Fruit fly (Drosophila melanogaster) whole organism, embryonic: ENCODE measurements around the gene CG15767.

Experiments used
- Antp ChIP-seq: fragments of 200-800 bp; sonication (Bioruptor generic); optimal IDR thresholded peaks from 3 replicates; lab custom pipeline; 2016; ENCODE audit warnings: missing biosample characterization, missing genetic modification characterization
- BtbVII ChIP-seq: fragments of 200-800 bp; sonication (Bioruptor generic); optimal IDR thresholded peaks from 3 replicates; lab custom pipeline; 2017; ENCODE audit warnings: missing biosample characterization, mild to moderate bottlenecking, missing genetic modification characterization
- CG11504 ChIP-seq: fragments of 200-800 bp; sonication (Bioruptor generic); optimal IDR thresholded peaks from 3 replicates; lab custom pipeline; 2019; ENCODE audit warnings: missing biosample characterization, mild to moderate bottlenecking, missing genetic modification characterization, moderate library complexity
- CG12219 ChIP-seq: fragments of 200-800 bp; sonication (Bioruptor generic); optimal IDR thresholded peaks from 3 replicates; lab custom pipeline; 2018; ENCODE audit warnings: missing biosample characterization, mild to moderate bottlenecking, missing genetic modification characterization
- CG12942 ChIP-seq: fragments of 200-800 bp; sonication (Bioruptor generic); optimal IDR thresholded peaks from 3 replicates; lab custom pipeline; 2016; ENCODE audit warnings: missing biosample characterization, missing genetic modification characterization
- CG13894 ChIP-seq: fragments of 200-800 bp; sonication (Bioruptor generic); optimal IDR thresholded peaks from 3 replicates; lab custom pipeline; 2018; ENCODE audit warnings: missing biosample characterization, mild to moderate bottlenecking, missing genetic modification characterization, moderate library complexity
- CG15269 ChIP-seq: fragments of 200-800 bp; sonication (Bioruptor generic); optimal IDR thresholded peaks from 2 replicates; lab custom pipeline; 2018; ENCODE audit warnings: missing biosample characterization, mild to moderate bottlenecking, missing genetic modification characterization, moderate library complexity
- CG15601 ChIP-seq: fragments of 200-800 bp; sonication (Bioruptor generic); optimal IDR thresholded peaks from 3 replicates; lab custom pipeline; 2019; ENCODE audit warnings: missing biosample characterization, mild to moderate bottlenecking, missing genetic modification characterization, moderate library complexity
- CG1603 ChIP-seq: fragments of 200-800 bp; sonication (Bioruptor generic); optimal IDR thresholded peaks from 2 replicates; lab custom pipeline; 2019; ENCODE audit warnings: missing biosample characterization, mild to moderate bottlenecking, missing genetic modification characterization, moderate library complexity
- CG1792 ChIP-seq: fragments of 200-800 bp; sonication (Bioruptor generic); optimal IDR thresholded peaks from 2 replicates; lab custom pipeline; 2016; ENCODE audit warnings: missing biosample characterization, missing genetic modification characterization
- CG2199 ChIP-seq: fragments of 200-800 bp; sonication (Bioruptor generic); IDR thresholded peaks from 3 replicates; pipeline ENCODE4 v1.3.6; 2022; ENCODE audit warnings: missing biosample characterization, missing genetic modification characterization
- CG2875 ChIP-seq: fragments of 200-800 bp; sonication (Bioruptor generic); optimal IDR thresholded peaks from 2 replicates; lab custom pipeline; 2017; ENCODE audit warnings: missing biosample characterization, mild to moderate bottlenecking, missing genetic modification characterization, missing genetic modification reagents
- CG31388 ChIP-seq: fragments of 200-800 bp; sonication (Bioruptor generic); optimal IDR thresholded peaks from 2 replicates; lab custom pipeline; 2016; ENCODE audit warnings: missing biosample characterization, missing genetic modification characterization
- CG33557 ChIP-seq: fragments of 200-800 bp; sonication (Bioruptor generic); optimal IDR thresholded peaks from 2 replicates; lab custom pipeline; 2019; ENCODE audit warnings: missing biosample characterization, mild to moderate bottlenecking, missing genetic modification characterization, moderate library complexity
- CG4404 ChIP-seq: fragments of 200-800 bp; sonication (Bioruptor generic); IDR thresholded peaks from 2 replicates; pipeline ENCODE4 v1.3.6; 2022; ENCODE audit warnings: missing biosample characterization, missing genetic modification characterization
- CG7786 ChIP-seq: fragments of 200-800 bp; sonication (Bioruptor generic); optimal IDR thresholded peaks from 2 replicates; lab custom pipeline; 2016; ENCODE audit warnings: missing biosample characterization, missing genetic modification characterization
- CG9215 ChIP-seq: fragments of 200-800 bp; sonication (Bioruptor generic); IDR thresholded peaks from 2 replicates; pipeline ENCODE4 v1.3.6; 2022; ENCODE audit warnings: missing biosample characterization, missing genetic modification characterization
- CkIIα-i1 ChIP-seq: fragments of 200-800 bp; sonication (Bioruptor generic); IDR thresholded peaks from 2 replicates; pipeline ENCODE4 v1.3.6; 2022; ENCODE audit warnings: missing biosample characterization, missing genetic modification characterization
- D19A ChIP-seq: fragments of 200-800 bp; optimal IDR thresholded peaks from 3 replicates; lab custom pipeline; 2019; ENCODE audit warnings: missing biosample characterization, mild to moderate bottlenecking, missing genetic modification characterization, moderate library complexity
- Dek ChIP-seq: fragments of 200-800 bp; sonication (Bioruptor generic); optimal IDR thresholded peaks from 3 replicates; lab custom pipeline; 2019; ENCODE audit warnings: missing biosample characterization, mild to moderate bottlenecking, missing genetic modification characterization, moderate library complexity
- Dfd ChIP-seq, 2 experiments: fragments of >200 bp; optimal IDR thresholded peaks; 2 replicates each; lab custom pipeline; 2017; ENCODE audit warnings: missing biosample characterization in 2 of 2, missing genetic modification characterization in 2 of 2
- Doc3 ChIP-seq: fragments of 200-800 bp; sonication (Bioruptor generic); IDR thresholded peaks from 3 replicates; pipeline ENCODE4 v1.3.6; 2022; ENCODE audit warnings: missing biosample characterization, missing genetic modification characterization; ENCODE audit not compliant: partially characterized antibody
- Elba2 ChIP-seq: fragments of 200-800 bp; sonication (Bioruptor generic); optimal IDR thresholded peaks from 3 replicates; lab custom pipeline; 2016; ENCODE audit warnings: missing biosample characterization, missing genetic modification characterization
- GATAe ChIP-seq: fragments of 200-800 bp; sonication (Bioruptor generic); conservative IDR thresholded peaks from 2 replicates; pipeline ENCODE4 v1.3.6; 2022; ENCODE audit warnings: missing biosample characterization, missing genetic modification characterization
- HLH3B ChIP-seq: fragments of 200-800 bp; sonication (Bioruptor generic); IDR thresholded peaks from 2 replicates; pipeline ENCODE4 v1.3.6; 2022; ENCODE audit warnings: missing biosample characterization, missing genetic modification characterization
- Oaz ChIP-seq: fragments of 200-800 bp; sonication (Bioruptor generic); IDR thresholded peaks from 2 replicates; pipeline ENCODE4 v1.3.6; 2022; ENCODE audit warnings: missing biosample characterization, missing genetic modification characterization
- Scr ChIP-seq: fragments of 200-800 bp; sonication (Bioruptor generic); IDR thresholded peaks from 2 replicates; pipeline ENCODE4 v1.3.6; 2022; ENCODE audit warnings: missing biosample characterization, missing genetic modification characterization; ENCODE audit not compliant: partially characterized antibody
- Side ChIP-seq: fragments of 200-800 bp; sonication (Bioruptor generic); optimal IDR thresholded peaks from 2 replicates; lab custom pipeline; 2016; ENCODE audit warnings: missing biosample characterization, missing genetic modification characterization
- Sry-β ChIP-seq: fragments of 200-800 bp; sonication (Bioruptor generic); optimal IDR thresholded peaks from 2 replicates; lab custom pipeline; 2018; ENCODE audit warnings: missing biosample characterization, mild to moderate bottlenecking, missing genetic modification characterization, moderate library complexity
- YL-1 ChIP-seq: fragments of 200-800 bp; sonication (Bioruptor generic); optimal IDR thresholded peaks from 3 replicates; lab custom pipeline; 2017; ENCODE audit warnings: missing biosample characterization, mild to moderate bottlenecking, missing genetic modification characterization
- al ChIP-seq: fragments of 200-800 bp; sonication (Bioruptor generic); IDR thresholded peaks from 2 replicates; pipeline ENCODE4 v1.3.6; 2022; ENCODE audit warnings: missing biosample characterization, missing genetic modification characterization
- ara ChIP-seq: fragments of 200-800 bp; sonication (Bioruptor generic); IDR thresholded peaks from 2 replicates; pipeline ENCODE4 v1.3.6; 2022; ENCODE audit warnings: missing biosample characterization, missing genetic modification characterization
- chn ChIP-seq: fragments of 200-800 bp; sonication (Bioruptor generic); optimal IDR thresholded peaks from 2 replicates; lab custom pipeline; 2016; ENCODE audit warnings: missing biosample characterization, missing genetic modification characterization
- crc ChIP-seq: fragments of 200-800 bp; sonication (Bioruptor generic); optimal IDR thresholded peaks from 2 replicates; lab custom pipeline; 2016; ENCODE audit warnings: missing biosample characterization, missing genetic modification characterization
- croc ChIP-seq: fragments of 200-800 bp; sonication (Bioruptor generic); conservative IDR thresholded peaks from 3 replicates; pipeline ENCODE4 v1.3.6; 2022; ENCODE audit warnings: missing biosample characterization, missing genetic modification characterization
- gcm ChIP-seq: fragments of 200-800 bp; sonication (Bioruptor generic); optimal IDR thresholded peaks from 2 replicates; lab custom pipeline; 2019; ENCODE audit warnings: missing biosample characterization, mild to moderate bottlenecking, missing genetic modification characterization, moderate library complexity
- gro ChIP-seq: fragments of 200-800 bp; sonication (Bioruptor generic); optimal IDR thresholded peaks from 2 replicates; lab custom pipeline; 2016; ENCODE audit warnings: missing biosample characterization, missing genetic modification characterization
- h ChIP-seq: fragments of >200 bp; optimal IDR thresholded peaks from 2 replicates; lab custom pipeline; 2017
- insv ChIP-seq, 2 experiments: fragments of 200-800 bp; sonication (Bioruptor generic); optimal IDR thresholded peaks; 3 replicates each; lab custom pipeline; 2016 to 2018; ENCODE audit warnings: missing biosample characterization in 2 of 2, missing genetic modification characterization in 2 of 2
- jing ChIP-seq: fragments of 200-800 bp; sonication (Bioruptor generic); optimal IDR thresholded peaks from 2 replicates; lab custom pipeline; 2018; ENCODE audit warnings: missing biosample characterization, mild to moderate bottlenecking, missing genetic modification characterization
- kah ChIP-seq: fragments of 200-800 bp; sonication (Bioruptor generic); optimal IDR thresholded peaks from 2 replicates; lab custom pipeline; 2018; ENCODE audit warnings: missing biosample characterization, mild to moderate bottlenecking, missing genetic modification characterization
- odd ChIP-seq: fragments of 200-800 bp; sonication (Bioruptor generic); optimal IDR thresholded peaks from 2 replicates; lab custom pipeline; 2017; ENCODE audit warnings: missing biosample characterization, mild to moderate bottlenecking, missing genetic modification characterization
- onecut ChIP-seq: fragments of 200-800 bp; sonication (Bioruptor generic); IDR thresholded peaks from 2 replicates; pipeline ENCODE4 v1.3.6; 2022; ENCODE audit warnings: missing biosample characterization, missing genetic modification characterization
- pb ChIP-seq: fragments of 200-800 bp; sonication (Bioruptor generic); optimal IDR thresholded peaks from 3 replicates; lab custom pipeline; 2016; ENCODE audit warnings: missing biosample characterization, missing genetic modification characterization
- rib ChIP-seq: fragments of 200-800 bp; sonication (Bioruptor generic); IDR thresholded peaks from 2 replicates; pipeline ENCODE4 v1.3.6; 2022; ENCODE audit warnings: missing biosample characterization, missing genetic modification characterization
- sc ChIP-seq, 3 experiments: fragments of >200 bp in 2 of 3; fragments of 200-800 bp in 1 of 3; sonication (Bioruptor generic) in 1 of 3; optimal IDR thresholded peaks; 2 replicates in 2 of 3; 3 replicates in 1 of 3; lab custom pipeline; 2017; ENCODE audit warnings: mild to moderate bottlenecking in 1 of 3, missing biosample characterization in 1 of 3, missing genetic modification characterization in 1 of 3, missing genetic modification reagents in 1 of 3
- slbo ChIP-seq: fragments of 200-800 bp; sonication (Bioruptor generic); IDR thresholded peaks from 2 replicates; pipeline ENCODE4 v1.3.6; 2022; ENCODE audit warnings: missing biosample characterization, missing genetic modification characterization
- so ChIP-seq: fragments of 200-800 bp; sonication (Bioruptor generic); IDR thresholded peaks from 3 replicates; pipeline ENCODE4 v1.3.6; 2022; ENCODE audit warnings: missing biosample characterization, missing genetic modification characterization

Gene CG15767

dm6 chrX:5764001-5764892 lies 25.0 kb upstream of the CG15767 start, which contains the start of the genes MAPk-Ak2 and CG42699:
Gene MAPk-Ak2, minus strand, starts transcription at chrX:5764203.
Gene CG42699, plus strand, starts transcription at chrX:5764553.
- TF ChIP-seq HLH3B (GFP tag; lab: Robert Waterston, UW) (peak; percentile 70; the same call in 1 of the 2 replicates), Antp (GFP tag; lab: Kevin White, UChicago) (peak; percentile 53), CG13894 (tag; lab: Kevin White, UChicago) (peak; percentile 90), Dfd (GFP tag; optimal IDR thresholded peaks at IDR 0.05; lab: Kevin White, UChicago) (no peak), slbo (peak; percentile 51; the same call in 1 of the 2 replicates), Elba2 (GFP tag; lab: Kevin White, UChicago) (no peak), Sry-β (GFP tag; lab: Kevin White, UChicago) (peak; percentile 47), CG1603 (tag; lab: Kevin White, UChicago) (peak; percentile 65), BtbVII (GFP tag; lab: Kevin White, UChicago) (peak; percentile 83), onecut (GFP tag; lab: Robert Waterston, UW) (peak; percentile 82), Doc3 (GFP tag; lab: Robert Waterston, UW) (peak; percentile 46; the same call in 1 of the 3 replicates), YL-1 (GFP tag; lab: Kevin White, UChicago) (peak; percentile 92), CG15601 (tag; lab: Kevin White, UChicago) (peak; percentile 87), CG33557 (GFP tag; lab: Kevin White, UChicago) (peak; percentile 90), gro (GFP tag; lab: Kevin White, UChicago) (peak; percentile 72), D19A (tag; lab: Kevin White, UChicago) (peak; percentile 51), h (lab: Kevin White, UChicago) (no peak), insv (GFP tag; optimal IDR thresholded peaks at IDR 0.05; lab: Kevin White, UChicago) (peak in 1 of 2 experiments; percentile 94), croc (GFP tag; lab: Robert Waterston, UW) (no peak), pb (GFP tag; lab: Kevin White, UChicago) (peak; percentile 75), rib (0 out of 2 replicates have a peak, but pooled peaks have one; percentile 15), CG2199 (no peak), chn (GFP tag; lab: Kevin White, UChicago) (peak; percentile 63), Scr (GFP tag; lab: Robert Waterston, UW) (peak; percentile 66), ara (peak; percentile 71), odd (peak; percentile 78), CkIIα-i1 (no peak), CG7786 (peak; percentile 56), CG9215 (GFP tag; lab: Robert Waterston, UW) (no peak), Oaz (GFP tag; lab: Robert Waterston, UW) (no peak), CG1792 (GFP tag; lab: Kevin White, UChicago) (peak; percentile 80), gcm (GFP tag; lab: Kevin White, UChicago) (peak; percentile 75), sc (optimal IDR thresholded peaks at IDR 0.05; lab: Kevin White, UChicago) (no peak), sc (GFP tag; optimal IDR thresholded peaks at IDR 0.05; lab: Kevin White, UChicago) (peak; percentile 69), Dek (tag; lab: Kevin White, UChicago) (peak; percentile 80), CG2875 (GFP tag; lab: Kevin White, UChicago) (peak; percentile 88), CG12942 (GFP tag; lab: Kevin White, UChicago) (peak; percentile 77), CG11504 (tag; lab: Kevin White, UChicago) (peak; percentile 61), CG4404 (GFP tag; lab: Robert Waterston, UW) (no peak), GATAe (0 out of 2 replicates have a peak, but pooled peaks have one; percentile 26), CG31388 (no peak), kah (GFP tag; lab: Kevin White, UChicago) (peak; percentile 73), so (GFP tag; lab: Robert Waterston, UW) (peak; percentile 86), Side (GFP tag; lab: Kevin White, UChicago) (peak; percentile 82), crc (GFP tag; lab: Kevin White, UChicago) (peak; percentile 71), CG12219 (GFP tag; lab: Kevin White, UChicago) (peak; percentile 62), al (GFP tag; lab: Robert Waterston, UW) (no peak), jing (GFP tag; lab: Kevin White, UChicago) (no peak), CG15269 (tag; lab: Kevin White, UChicago) (peak; percentile 75)
